Fruit fly (Drosophila melanogaster) whole organism, embryonic: ENCODE data around the gene Crtc.
A peak's percentile ranks its signal among the peaks of the same experiment; 100 is the strongest.

Experiments used
- Ada2b ChIP-seq: fragments of 200-800 bp; sonication (Bioruptor generic); IDR thresholded peaks from 2 replicates; pipeline ENCODE4 v1.3.6; 2022; ENCODE audit warnings: missing biosample characterization, missing genetic modification characterization
- C15 ChIP-seq: fragments of 200-800 bp; sonication (Bioruptor generic); IDR thresholded peaks from 3 replicates; pipeline ENCODE4 v1.3.6; 2022; ENCODE audit warnings: missing biosample characterization, missing genetic modification characterization
- CG10209 ChIP-seq: fragments of 200-800 bp; sonication (Bioruptor generic); optimal IDR thresholded peaks from 3 replicates; lab custom pipeline; 2017; ENCODE audit warnings: missing biosample characterization, mild to moderate bottlenecking, missing genetic modification characterization, missing genetic modification reagents
- CG1024 ChIP-seq: fragments of 200-800 bp; sonication (Bioruptor generic); IDR thresholded peaks from 2 replicates; pipeline ENCODE4 v1.3.6; 2022; ENCODE audit warnings: missing biosample characterization, missing genetic modification characterization
- CG10274 ChIP-seq: fragments of 200-800 bp; sonication (Bioruptor generic); optimal IDR thresholded peaks from 3 replicates; lab custom pipeline; 2017; ENCODE audit warnings: missing biosample characterization, mild to moderate bottlenecking, missing genetic modification characterization
- CG11723 ChIP-seq: fragments of 200-800 bp; sonication (Bioruptor generic); optimal IDR thresholded peaks from 2 replicates; lab custom pipeline; 2017; ENCODE audit warnings: missing biosample characterization, mild to moderate bottlenecking, missing genetic modification characterization
- CG12299 ChIP-seq: fragments of 200-800 bp; sonication (Bioruptor generic); optimal IDR thresholded peaks from 2 replicates; lab custom pipeline; 2018; ENCODE audit warnings: missing biosample characterization, mild to moderate bottlenecking, missing genetic modification characterization
- CG13123 ChIP-seq: fragments of 200-800 bp; sonication (Bioruptor generic); optimal IDR thresholded peaks from 2 replicates; lab custom pipeline; 2016; ENCODE audit warnings: missing biosample characterization, missing genetic modification characterization
- CG1647 ChIP-seq: fragments of 200-800 bp; sonication (Bioruptor generic); optimal IDR thresholded peaks from 3 replicates; lab custom pipeline; 2016; ENCODE audit warnings: missing biosample characterization, missing genetic modification characterization
- CG2116 ChIP-seq: fragments of 200-800 bp; sonication (Bioruptor generic); optimal IDR thresholded peaks from 3 replicates; lab custom pipeline; 2018; ENCODE audit warnings: missing biosample characterization, mild to moderate bottlenecking, missing genetic modification characterization
- CG3407 ChIP-seq: fragments of 200-800 bp; sonication (Bioruptor generic); optimal IDR thresholded peaks from 2 replicates; lab custom pipeline; 2018; ENCODE audit warnings: missing biosample characterization, mild to moderate bottlenecking, missing genetic modification characterization
- CG3847 ChIP-seq: fragments of 200-800 bp; sonication (Bioruptor generic); IDR thresholded peaks from 2 replicates; pipeline ENCODE4 v1.3.6; 2022; ENCODE audit warnings: missing biosample characterization, missing genetic modification characterization
- CG4282 ChIP-seq: fragments of 200-800 bp; sonication (Bioruptor generic); optimal IDR thresholded peaks from 2 replicates; lab custom pipeline; 2016; ENCODE audit warnings: missing biosample characterization, missing genetic modification characterization
- CG4360 ChIP-seq: fragments of 200-800 bp; sonication (Bioruptor generic); IDR thresholded peaks from 2 replicates; pipeline ENCODE4 v1.3.6; 2022; ENCODE audit warnings: missing biosample characterization, missing genetic modification characterization
- CG4730 ChIP-seq: fragments of 200-800 bp; sonication (Bioruptor generic); IDR thresholded peaks from 2 replicates; pipeline ENCODE4 v1.3.6; 2022; ENCODE audit warnings: missing biosample characterization, missing genetic modification characterization
- CG8944 ChIP-seq: fragments of 200-800 bp; sonication (Bioruptor generic); optimal IDR thresholded peaks from 3 replicates; lab custom pipeline; 2016; ENCODE audit warnings: missing biosample characterization, missing genetic modification characterization
- CG9817 ChIP-seq: fragments of 200-800 bp; sonication (Bioruptor generic); optimal IDR thresholded peaks from 2 replicates; lab custom pipeline; 2018; ENCODE audit warnings: missing biosample characterization, mild to moderate bottlenecking, missing genetic modification characterization, moderate library complexity
- Chrac-16 ChIP-seq: fragments of 200-800 bp; sonication (Bioruptor generic); optimal IDR thresholded peaks from 3 replicates; lab custom pipeline; 2016; ENCODE audit warnings: missing biosample characterization, missing genetic modification characterization
- CoRest ChIP-seq: fragments of 200-800 bp; sonication (Bioruptor generic); optimal IDR thresholded peaks from 3 replicates; lab custom pipeline; 2018; ENCODE audit warnings: missing biosample characterization, mild to moderate bottlenecking, missing genetic modification characterization, moderate library complexity
- Dbx ChIP-seq: fragments of 200-800 bp; sonication (Bioruptor generic); IDR thresholded peaks from 3 replicates; pipeline ENCODE4 v1.3.6; 2022; ENCODE audit warnings: missing biosample characterization, missing genetic modification characterization
- Dip3 ChIP-seq: fragments of 200-800 bp; sonication (Bioruptor generic); optimal IDR thresholded peaks from 3 replicates; lab custom pipeline; 2016; ENCODE audit warnings: missing biosample characterization, missing genetic modification characterization
- Dp ChIP-seq: fragments of 200-800 bp; sonication (Bioruptor generic); optimal IDR thresholded peaks from 2 replicates; lab custom pipeline; 2018; ENCODE audit warnings: missing biosample characterization, mild to moderate bottlenecking, missing genetic modification characterization, moderate library complexity
- Dref ChIP-seq: fragments of 200-800 bp; sonication (Bioruptor generic); IDR thresholded peaks from 2 replicates; pipeline ENCODE4 v1.3.6; 2022; ENCODE audit warnings: missing biosample characterization, missing genetic modification characterization
- E2f1 ChIP-seq: fragments of 200-800 bp; sonication (Bioruptor generic); IDR thresholded peaks from 2 replicates; pipeline ENCODE4 v1.3.6; 2022; ENCODE audit warnings: missing biosample characterization, missing genetic modification characterization
- GATAe ChIP-seq: fragments of 200-800 bp; sonication (Bioruptor generic); conservative IDR thresholded peaks from 2 replicates; pipeline ENCODE4 v1.3.6; 2022; ENCODE audit warnings: missing biosample characterization, missing genetic modification characterization
- Hand ChIP-seq: fragments of 200-800 bp; sonication (Bioruptor generic); optimal IDR thresholded peaks from 2 replicates; lab custom pipeline; 2017; ENCODE audit warnings: mild to moderate bottlenecking, missing biosample characterization, missing genetic modification reagents, missing genetic modification characterization
- Hmx ChIP-seq: fragments of 200-800 bp; sonication (Bioruptor generic); optimal IDR thresholded peaks from 2 replicates; lab custom pipeline; 2016; ENCODE audit warnings: missing biosample characterization, missing genetic modification characterization
- Med ChIP-seq: fragments of 200-800 bp; sonication (Bioruptor generic); peaks from one replicate; lab custom pipeline; 2016; ENCODE audit warnings: missing biosample characterization, missing genetic modification characterization, mild to moderate bottlenecking, inconsistent platforms, moderate library complexity
- Myb ChIP-seq: fragments of 200-800 bp; sonication (Bioruptor generic); optimal IDR thresholded peaks from 2 replicates; lab custom pipeline; 2016; ENCODE audit warnings: missing biosample characterization, missing genetic modification characterization
- NfI ChIP-seq: fragments of 200-800 bp; sonication (Bioruptor generic); optimal IDR thresholded peaks from 3 replicates; lab custom pipeline; 2018; ENCODE audit warnings: missing biosample characterization, mild to moderate bottlenecking, missing genetic modification characterization, moderate library complexity
- Oaz ChIP-seq: fragments of 200-800 bp; sonication (Bioruptor generic); IDR thresholded peaks from 2 replicates; pipeline ENCODE4 v1.3.6; 2022; ENCODE audit warnings: missing biosample characterization, missing genetic modification characterization
- Taf1 ChIP-seq: fragments of 200-800 bp; sonication (Bioruptor generic); IDR thresholded peaks from 2 replicates; pipeline ENCODE4 v1.3.6; 2022; ENCODE audit warnings: missing biosample characterization, missing genetic modification characterization
- Vsx1 ChIP-seq: fragments of 200-800 bp; sonication (Bioruptor generic); optimal IDR thresholded peaks from 2 replicates; lab custom pipeline; 2017; ENCODE audit warnings: missing biosample characterization, mild to moderate bottlenecking, missing genetic modification characterization, missing genetic modification reagents
- ab ChIP-seq: fragments of 200-800 bp; sonication (Bioruptor generic); optimal IDR thresholded peaks from 2 replicates; lab custom pipeline; 2016; ENCODE audit warnings: missing biosample characterization, missing genetic modification characterization
- bbx ChIP-seq: fragments of 200-800 bp; sonication (Bioruptor generic); IDR thresholded peaks from 2 replicates; pipeline ENCODE4 v1.3.6; 2022; ENCODE audit warnings: missing biosample characterization, missing genetic modification characterization; ENCODE audit not compliant: partially characterized antibody
- bcd ChIP-seq: fragments of 200-800 bp; sonication (Bioruptor generic); optimal IDR thresholded peaks from 2 replicates; lab custom pipeline; 2017; ENCODE audit warnings: missing biosample characterization, mild to moderate bottlenecking, missing genetic modification characterization
- btn ChIP-seq: fragments of 200-800 bp; sonication (Bioruptor generic); optimal IDR thresholded peaks from 2 replicates; lab custom pipeline; 2016; ENCODE audit warnings: missing biosample characterization, missing genetic modification characterization
- cad ChIP-seq: fragments of >200 bp; optimal IDR thresholded peaks from 2 replicates; lab custom pipeline; 2017; ENCODE audit warnings: missing biosample characterization, missing genetic modification characterization
- chn ChIP-seq: fragments of 200-800 bp; sonication (Bioruptor generic); optimal IDR thresholded peaks from 2 replicates; lab custom pipeline; 2016; ENCODE audit warnings: missing biosample characterization, missing genetic modification characterization
- cwo ChIP-seq: fragments of 200-800 bp; sonication (Bioruptor generic); optimal IDR thresholded peaks from 3 replicates; lab custom pipeline; 2017; ENCODE audit warnings: missing biosample characterization, missing genetic modification characterization, mild to moderate bottlenecking, moderate library complexity, missing genetic modification reagents
- dan ChIP-seq: fragments of 200-800 bp; sonication (Bioruptor generic); IDR thresholded peaks from 2 replicates; pipeline ENCODE4 v1.3.6; 2022; ENCODE audit warnings: missing biosample characterization, missing genetic modification characterization
- ems ChIP-seq: fragments of 200-800 bp; sonication (Bioruptor generic); optimal IDR thresholded peaks from 3 replicates; lab custom pipeline; 2016; ENCODE audit warnings: missing biosample characterization, missing genetic modification characterization
- fd102C ChIP-seq: fragments of 200-800 bp; sonication (Bioruptor generic); optimal IDR thresholded peaks from 2 replicates; lab custom pipeline; 2018; ENCODE audit warnings: missing biosample characterization, mild to moderate bottlenecking, missing genetic modification characterization, moderate library complexity
- gem ChIP-seq: fragments of 200-800 bp; sonication (Bioruptor generic); optimal IDR thresholded peaks from 2 replicates; lab custom pipeline; 2019; ENCODE audit warnings: missing biosample characterization, mild to moderate bottlenecking, missing genetic modification characterization, moderate library complexity
- grau ChIP-seq: fragments of 200-800 bp; optimal IDR thresholded peaks from 3 replicates; lab custom pipeline; 2019; ENCODE audit warnings: missing biosample characterization, mild to moderate bottlenecking, missing genetic modification characterization, moderate library complexity
- jing ChIP-seq: fragments of 200-800 bp; sonication (Bioruptor generic); optimal IDR thresholded peaks from 2 replicates; lab custom pipeline; 2018; ENCODE audit warnings: missing biosample characterization, mild to moderate bottlenecking, missing genetic modification characterization
- kni ChIP-seq: fragments of 200-800 bp; sonication (Bioruptor generic); optimal IDR thresholded peaks from 3 replicates; lab custom pipeline; 2017; ENCODE audit warnings: mild to moderate bottlenecking, missing biosample characterization, missing genetic modification reagents, missing genetic modification characterization
- peb ChIP-seq: fragments of 200-800 bp; sonication (Bioruptor generic); IDR thresholded peaks from 2 replicates; pipeline ENCODE4 v1.3.6; 2022; ENCODE audit warnings: missing biosample characterization, missing genetic modification characterization
- trh ChIP-seq: fragments of 200-800 bp; sonication (Bioruptor generic); optimal IDR thresholded peaks from 2 replicates; lab custom pipeline; 2016; ENCODE audit warnings: missing biosample characterization, missing genetic modification characterization
- wdn ChIP-seq: fragments of 200-800 bp; sonication (Bioruptor generic); IDR thresholded peaks from 2 replicates; pipeline ENCODE4 v1.3.6; 2022; ENCODE audit warnings: missing biosample characterization, missing genetic modification characterization
- yki ChIP-seq: fragments of >200 bp; optimal IDR thresholded peaks from 3 replicates; lab custom pipeline; 2018

Crtc gene

DNA sequence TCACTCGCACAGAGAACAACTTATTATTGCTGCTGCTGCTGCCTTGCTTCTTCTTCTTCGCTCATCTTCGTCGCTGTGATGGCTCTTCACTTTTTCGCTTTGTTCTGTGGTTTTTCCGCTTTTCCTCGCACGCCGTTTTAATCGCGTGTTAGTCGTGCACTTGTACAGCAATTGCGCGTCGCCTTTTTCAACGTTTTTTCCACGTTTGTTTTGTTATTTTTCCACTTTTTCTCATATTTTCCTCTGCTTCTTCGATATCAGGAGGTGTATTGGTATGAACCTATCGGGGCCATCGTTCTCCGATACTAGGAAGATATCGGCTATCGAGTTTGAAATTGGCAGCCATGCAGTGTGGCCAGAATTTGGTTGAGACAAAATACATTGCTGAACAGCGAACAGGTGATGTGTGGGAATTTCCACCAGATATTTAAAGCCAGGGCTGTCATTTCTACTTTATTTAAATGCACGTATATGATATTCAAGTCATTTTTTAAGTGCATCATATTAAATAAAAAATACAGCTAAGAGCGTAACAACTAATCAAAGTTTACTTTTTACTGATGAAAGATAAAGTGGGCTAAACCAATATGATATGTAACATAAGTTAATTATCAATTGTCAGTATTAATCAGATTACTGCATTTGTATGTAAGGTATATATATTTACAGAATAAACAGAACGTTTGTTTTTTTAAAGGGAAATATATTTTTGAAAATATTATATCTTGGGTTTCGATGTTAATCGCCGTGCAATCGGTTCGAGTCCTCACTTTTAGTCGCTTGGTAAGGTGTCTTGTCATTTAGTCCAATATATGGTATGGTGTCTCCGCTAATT is at the start of gene Crtc (continued):
- TF ChIP-seq CG1024 (GFP tag; lab: Robert Waterston, UW) (no peak), C15 (GFP tag; lab: Robert Waterston, UW) (no peak), GATAe (GFP tag; lab: Robert Waterston, UW) (no peak), bcd (GFP tag; lab: Kevin White, UChicago) (peak; percentile 25), btn (GFP tag; lab: Kevin White, UChicago) (no peak), CG11723 (GFP tag; lab: Kevin White, UChicago) (no peak), Ada2b (GFP tag; lab: Robert Waterston, UW) (no peak), E2f1 (GFP tag; lab: Robert Waterston, UW) (no peak), yki (lab: Kevin White, UChicago) (no peak), Oaz (GFP tag; lab: Robert Waterston, UW) (no peak), Hmx (GFP tag; lab: Kevin White, UChicago) (no peak), jing (GFP tag; lab: Kevin White, UChicago) (no peak), Med (GFP tag; lab: Kevin White, UChicago) (peak; percentile 70), CG12299 (tag; lab: Kevin White, UChicago) (no peak), CG4730 (GFP tag; lab: Robert Waterston, UW) (no peak), Dp (peak; percentile 76), Chrac-16 (GFP tag; lab: Kevin White, UChicago) (no peak), cwo (GFP tag; lab: Kevin White, UChicago) (no peak), peb (GFP tag; lab: Robert Waterston, UW) (no peak), CG10209 (GFP tag; lab: Kevin White, UChicago) (no peak), Hand (GFP tag; lab: Kevin White, UChicago) (no peak), CoRest (peak; percentile 38), CG4360 (no peak), CG8944 (GFP tag; lab: Kevin White, UChicago) (no peak), CG9817 (tag; lab: Kevin White, UChicago) (peak; percentile 13), ems (GFP tag; lab: Kevin White, UChicago) (no peak), NfI (GFP tag; lab: Kevin White, UChicago) (no peak), Dip3 (no peak), bbx (GFP tag; lab: Robert Waterston, UW) (peak; percentile 78), Vsx1 (GFP tag; lab: Kevin White, UChicago) (no peak), CG10274 (GFP tag; lab: Kevin White, UChicago) (no peak), CG3847 (GFP tag; lab: Robert Waterston, UW) (peak; percentile 51), kni (GFP tag; lab: Kevin White, UChicago) (no peak), grau (tag; lab: Kevin White, UChicago) (peak; percentile 9), wdn (no peak), trh (GFP tag; lab: Kevin White, UChicago) (no peak), cad (GFP tag; lab: Kevin White, UChicago) (no peak), CG4282 (GFP tag; lab: Kevin White, UChicago) (no peak), CG13123 (GFP tag; lab: Kevin White, UChicago) (no peak), CG2116 (GFP tag; lab: Kevin White, UChicago) (peak; percentile 78), chn (GFP tag; lab: Kevin White, UChicago) (no peak), dan (GFP tag; lab: Robert Waterston, UW) (no peak), Myb (GFP tag; lab: Kevin White, UChicago) (peak; percentile 80), ab (GFP tag; lab: Kevin White, UChicago) (no peak), fd102C (GFP tag; lab: Kevin White, UChicago) (no peak), gem (tag; lab: Kevin White, UChicago) (peak; percentile 50), CG3407 (no peak), CG1647 (no peak), Dbx (GFP tag; lab: Robert Waterston, UW) (no peak), Dref (GFP tag; lab: Robert Waterston, UW) (peak; percentile 91), Taf1 (GFP tag; lab: Robert Waterston, UW) (no peak)
